Worm (Caenorhabditis elegans) whole organism, L3 larva: ENCODE data around the gene F54H12.2.

Source experiments
- ceh-28 ChIP-seq: fragments of 150-350 bp; optimal IDR thresholded peaks from 2 replicates; lab custom pipeline; 2014; ENCODE audit warnings: missing biosample characterization, missing genetic modification reagents, missing genetic modification characterization
- nhr-237 ChIP-seq: fragments of 150-350 bp; optimal IDR thresholded peaks from 2 replicates; lab custom pipeline; 2014; ENCODE audit warnings: missing biosample characterization, missing genetic modification characterization
- nhr-28 ChIP-seq: fragments of 150-350 bp; optimal IDR thresholded peaks from 2 replicates; lab custom pipeline; 2014; ENCODE audit warnings: missing biosample characterization, missing genetic modification characterization
- unc-62 ChIP-seq: fragments of 150-350 bp; sonication (generic microtip); optimal IDR thresholded peaks from 4 replicates; lab custom pipeline; 2014; ENCODE audit warnings: missing biosample characterization, missing genetic modification reagents, missing genetic modification characterization

DNA sequence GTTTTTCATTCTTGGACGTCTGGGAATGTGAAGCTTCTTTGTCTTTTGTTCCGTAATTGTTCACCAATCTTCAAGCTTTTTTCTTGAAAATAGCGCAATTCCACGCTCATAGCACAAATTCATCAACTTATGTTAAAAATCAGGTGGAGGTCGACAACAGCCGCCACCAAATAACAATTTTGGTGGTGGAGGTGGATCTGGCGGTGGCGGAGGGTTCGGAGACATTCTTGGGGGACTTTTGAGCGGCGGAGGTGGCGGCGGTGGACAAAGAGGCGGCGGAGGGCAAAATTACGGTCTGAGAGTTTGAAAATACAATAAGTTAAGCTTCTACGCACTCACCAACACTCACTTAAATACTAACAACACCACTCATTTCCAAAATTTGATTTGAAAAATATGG is 17.6 kb downstream of the F54H12.2 start:
- TF ChIP-seq ceh-28 (tag; lab: Kevin White, UChicago) (no peak), nhr-28 (tag; lab: Kevin White, UChicago) (no peak), unc-62 (GFP tag; lab: Kevin White, UChicago) (no peak), nhr-237 (no peak)
